Fruit fly (Drosophila melanogaster): Measurements from ENCODE around the gene Wdr92.

- no peak for TF ChIP-seq CG8478 (optimal IDR thresholded peaks at IDR 0.05)
- TF ChIP-seq pan (optimal IDR thresholded peaks at IDR 0.05): no peak
- TF ChIP-seq EcR (GFP tag; optimal IDR thresholded peaks at IDR 0.05): no peak
- TF ChIP-seq psq (optimal IDR thresholded peaks at IDR 0.05): no peak
- TF ChIP-seq usp (GFP tag; optimal IDR thresholded peaks at IDR 0.05): no peak
- no peak for TF ChIP-seq Dll (optimal IDR thresholded peaks at IDR 0.05)
Observed at dm6 chr3L:17941575-17941974, 33.6 kb downstream of the Wdr92 start.

All from whole organism.